Fruit fly (Drosophila melanogaster) whole organism, embryonic: ENCODE measurements around the gene CG13285.

Experiments
- BEAF-32 ChIP-seq: fragments of 200-800 bp; sonication (Bioruptor generic); optimal IDR thresholded peaks from 3 replicates; lab custom pipeline; 2017; ENCODE audit warnings: missing biosample characterization, missing genetic modification characterization, mild to moderate bottlenecking, moderate library complexity, missing genetic modification reagents
- CG12659 ChIP-seq: fragments of 200-800 bp; sonication (Bioruptor generic); optimal IDR thresholded peaks from 3 replicates; lab custom pipeline; 2017; ENCODE audit warnings: mild to moderate bottlenecking, missing biosample characterization, missing genetic modification reagents, missing genetic modification characterization
- CG13287 ChIP-seq: fragments of 200-800 bp; sonication (Bioruptor generic); IDR thresholded peaks from 2 replicates; pipeline ENCODE4 v1.3.6; 2022; ENCODE audit warnings: missing biosample characterization, missing genetic modification characterization; ENCODE audit not compliant: partially characterized antibody
- CG14710 ChIP-seq: fragments of 200-800 bp; sonication (Bioruptor generic); optimal IDR thresholded peaks from 3 replicates; lab custom pipeline; 2019; ENCODE audit warnings: missing biosample characterization, mild to moderate bottlenecking, missing genetic modification characterization, moderate library complexity
- CG16779 ChIP-seq: fragments of 200-800 bp; sonication (Bioruptor generic); IDR thresholded peaks from 2 replicates; pipeline ENCODE4 v1.3.6; 2022; ENCODE audit warnings: missing biosample characterization, missing genetic modification characterization
- CG17385 ChIP-seq: fragments of 200-800 bp; sonication (Bioruptor generic); optimal IDR thresholded peaks from 3 replicates; lab custom pipeline; 2018; ENCODE audit warnings: missing biosample characterization, mild to moderate bottlenecking, missing genetic modification characterization
- CG17829 ChIP-seq: fragments of 200-800 bp; optimal IDR thresholded peaks from 2 replicates; lab custom pipeline; 2019; ENCODE audit warnings: missing biosample characterization, mild to moderate bottlenecking, missing genetic modification characterization, moderate library complexity
- CG2116 ChIP-seq: fragments of 200-800 bp; sonication (Bioruptor generic); optimal IDR thresholded peaks from 3 replicates; lab custom pipeline; 2018; ENCODE audit warnings: missing biosample characterization, mild to moderate bottlenecking, missing genetic modification characterization
- CG3065 ChIP-seq: fragments of 200-800 bp; sonication (Bioruptor generic); optimal IDR thresholded peaks from 2 replicates; lab custom pipeline; 2016; ENCODE audit warnings: missing biosample characterization, missing genetic modification characterization
- CG3995 ChIP-seq: fragments of 200-800 bp; sonication (Bioruptor generic); optimal IDR thresholded peaks from 3 replicates; lab custom pipeline; 2016; ENCODE audit warnings: missing biosample characterization, missing genetic modification characterization
- CG42726 ChIP-seq: fragments of 200-800 bp; sonication (Bioruptor generic); IDR thresholded peaks from 2 replicates; pipeline ENCODE4 v1.3.6; 2022; ENCODE audit warnings: missing biosample characterization, missing genetic modification characterization; ENCODE audit not compliant: partially characterized antibody
- CG5245 ChIP-seq: fragments of 200-800 bp; sonication (Bioruptor generic); optimal IDR thresholded peaks from 3 replicates; lab custom pipeline; 2016; ENCODE audit warnings: missing biosample characterization, missing genetic modification characterization
- CG8290 ChIP-seq, 3 experiments: fragments of 200-800 bp; sonication (Bioruptor generic); optimal IDR thresholded peaks; 2 replicates each; lab custom pipeline; 2016 to 2019; ENCODE audit warnings: missing biosample characterization in 3 of 3, missing genetic modification characterization in 3 of 3, mild to moderate bottlenecking in 2 of 3, moderate library complexity in 1 of 3
- CHES-1-like ChIP-seq: fragments of 200-800 bp; sonication (Bioruptor generic); optimal IDR thresholded peaks from 2 replicates; lab custom pipeline; 2016; ENCODE audit warnings: missing biosample characterization, missing genetic modification characterization
- CoRest ChIP-seq: fragments of 200-800 bp; sonication (Bioruptor generic); optimal IDR thresholded peaks from 3 replicates; lab custom pipeline; 2018; ENCODE audit warnings: missing biosample characterization, mild to moderate bottlenecking, missing genetic modification characterization, moderate library complexity
- D ChIP-seq, 2 experiments: fragments of 200-800 bp in 1 of 2; fragments of >200 bp in 1 of 2; sonication (Bioruptor generic) in 1 of 2; optimal IDR thresholded peaks; 2 replicates in 1 of 2; 3 replicates in 1 of 2; lab custom pipeline; 2017; ENCODE audit warnings: mild to moderate bottlenecking in 1 of 2, missing biosample characterization in 1 of 2, missing genetic modification characterization in 1 of 2, missing genetic modification reagents in 1 of 2
- Dref ChIP-seq: fragments of 200-800 bp; sonication (Bioruptor generic); IDR thresholded peaks from 2 replicates; pipeline ENCODE4 v1.3.6; 2022; ENCODE audit warnings: missing biosample characterization, missing genetic modification characterization
- Elba2 ChIP-seq: fragments of 200-800 bp; sonication (Bioruptor generic); optimal IDR thresholded peaks from 3 replicates; lab custom pipeline; 2016; ENCODE audit warnings: missing biosample characterization, missing genetic modification characterization
- Fer1 ChIP-seq: fragments of 200-800 bp; sonication (Bioruptor generic); optimal IDR thresholded peaks from 2 replicates; lab custom pipeline; 2017; ENCODE audit warnings: missing biosample characterization, mild to moderate bottlenecking, missing genetic modification characterization
- HHEX ChIP-seq: fragments of 200-800 bp; sonication (Bioruptor generic); optimal IDR thresholded peaks from 3 replicates; lab custom pipeline; 2017; ENCODE audit warnings: missing biosample characterization, mild to moderate bottlenecking, missing genetic modification characterization, missing genetic modification reagents
- Hr3 ChIP-seq: fragments of 200-800 bp; sonication (Bioruptor generic); optimal IDR thresholded peaks from 3 replicates; lab custom pipeline; 2016; ENCODE audit warnings: missing biosample characterization, missing genetic modification characterization
- Lhr ChIP-seq: fragments of 200-800 bp; sonication (Bioruptor generic); optimal IDR thresholded peaks from 3 replicates; lab custom pipeline; 2017; ENCODE audit warnings: mild to moderate bottlenecking, missing biosample characterization, missing genetic modification reagents, missing genetic modification characterization
- MBD-R2 ChIP-seq: fragments of 200-800 bp; sonication (Bioruptor generic); IDR thresholded peaks from 2 replicates; pipeline ENCODE4 v1.3.6; 2022; ENCODE audit warnings: missing biosample characterization, missing genetic modification characterization
- MESR4 ChIP-seq: fragments of 200-800 bp; sonication (Bioruptor generic); optimal IDR thresholded peaks from 2 replicates; lab custom pipeline; 2018; ENCODE audit warnings: missing biosample characterization, mild to moderate bottlenecking, missing genetic modification characterization, moderate library complexity
- Med ChIP-seq: fragments of 200-800 bp; sonication (Bioruptor generic); peaks from one replicate; lab custom pipeline; 2016; ENCODE audit warnings: missing biosample characterization, missing genetic modification characterization, mild to moderate bottlenecking, inconsistent platforms, moderate library complexity
- Nf-YC ChIP-seq: fragments of 200-800 bp; optimal IDR thresholded peaks from 3 replicates; lab custom pipeline; 2019; ENCODE audit warnings: missing biosample characterization, mild to moderate bottlenecking, missing genetic modification characterization, moderate library complexity
- Oli ChIP-seq: fragments of 200-800 bp; sonication (Bioruptor generic); optimal IDR thresholded peaks from 2 replicates; lab custom pipeline; 2018; ENCODE audit warnings: missing biosample characterization, mild to moderate bottlenecking, missing genetic modification characterization, moderate library complexity
- Sin3A ChIP-seq: fragments of >200 bp; optimal IDR thresholded peaks from 2 replicates; lab custom pipeline; 2018
- YL-1 ChIP-seq: fragments of 200-800 bp; sonication (Bioruptor generic); optimal IDR thresholded peaks from 3 replicates; lab custom pipeline; 2017; ENCODE audit warnings: missing biosample characterization, mild to moderate bottlenecking, missing genetic modification characterization
- amos ChIP-seq: fragments of 200-800 bp; sonication (Bioruptor generic); IDR thresholded peaks from 2 replicates; pipeline ENCODE4 v1.3.6; 2022; ENCODE audit warnings: missing biosample characterization, missing genetic modification characterization; ENCODE audit not compliant: partially characterized antibody
- aop ChIP-seq: fragments of 200-800 bp; sonication (Bioruptor generic); IDR thresholded peaks from 2 replicates; pipeline ENCODE4 v1.3.6; 2022; ENCODE audit warnings: missing biosample characterization, missing genetic modification characterization
- chinmo ChIP-seq: fragments of 200-800 bp; sonication (Bioruptor generic); IDR thresholded peaks from 4 replicates; pipeline ENCODE4 v1.3.6; 2022; ENCODE audit warnings: missing biosample characterization, missing genetic modification characterization; ENCODE audit not compliant: partially characterized antibody
- crp ChIP-seq, 2 experiments: fragments of 200-800 bp; sonication (Bioruptor generic); optimal IDR thresholded peaks; 2 replicates in 1 of 2; 3 replicates in 1 of 2; lab custom pipeline; 2017; ENCODE audit warnings: missing biosample characterization in 2 of 2, missing genetic modification characterization in 2 of 2, mild to moderate bottlenecking in 1 of 2, moderate library complexity in 1 of 2
- dm ChIP-seq: fragments of 200-800 bp; sonication (Bioruptor generic); optimal IDR thresholded peaks from 3 replicates; lab custom pipeline; 2016; ENCODE audit warnings: missing biosample characterization, missing genetic modification characterization
- knrl ChIP-seq: fragments of 200-800 bp; sonication (Bioruptor generic); IDR thresholded peaks from 3 replicates; pipeline ENCODE4 v1.3.6; 2022; ENCODE audit warnings: missing biosample characterization, missing genetic modification characterization; ENCODE audit not compliant: partially characterized antibody
- nerfin-1 ChIP-seq: fragments of 200-800 bp; sonication (Bioruptor generic); optimal IDR thresholded peaks from 3 replicates; lab custom pipeline; 2019; ENCODE audit warnings: missing biosample characterization, mild to moderate bottlenecking, missing genetic modification characterization, moderate library complexity
- nerfin-2 ChIP-seq: fragments of 200-800 bp; sonication (Bioruptor generic); IDR thresholded peaks from 2 replicates; pipeline ENCODE4 v1.3.6; 2022; ENCODE audit warnings: missing biosample characterization, missing genetic modification characterization; ENCODE audit not compliant: partially characterized antibody
- nmo ChIP-seq: fragments of 200-800 bp; sonication (Bioruptor generic); optimal IDR thresholded peaks from 2 replicates; lab custom pipeline; 2018; ENCODE audit warnings: missing biosample characterization, mild to moderate bottlenecking, missing genetic modification characterization, moderate library complexity
- nom ChIP-seq: fragments of 200-800 bp; sonication (Bioruptor generic); optimal IDR thresholded peaks from 2 replicates; lab custom pipeline; 2017; ENCODE audit warnings: missing biosample characterization, missing genetic modification characterization, mild to moderate bottlenecking, moderate library complexity, missing genetic modification reagents
- phol ChIP-seq: fragments of 200-800 bp; sonication (Bioruptor generic); optimal IDR thresholded peaks from 3 replicates; lab custom pipeline; 2018; ENCODE audit warnings: missing biosample characterization, mild to moderate bottlenecking, missing genetic modification characterization, moderate library complexity
- stwl ChIP-seq: fragments of 200-800 bp; sonication (Bioruptor generic); optimal IDR thresholded peaks from 3 replicates; lab custom pipeline; 2018; ENCODE audit warnings: missing biosample characterization, mild to moderate bottlenecking, missing genetic modification characterization, moderate library complexity
- trem ChIP-seq: fragments of 200-800 bp; optimal IDR thresholded peaks from 3 replicates; lab custom pipeline; 2019; ENCODE audit warnings: missing biosample characterization, mild to moderate bottlenecking, missing genetic modification characterization, moderate library complexity
- zen2 ChIP-seq: fragments of 200-800 bp; sonication (Bioruptor generic); IDR thresholded peaks from 3 replicates; pipeline ENCODE4 v1.3.6; 2022; ENCODE audit warnings: missing biosample characterization, missing genetic modification characterization; ENCODE audit not compliant: partially characterized antibody

CG13285 gene

dm6 chr3L:5565051-5565688 lies 29.6 kb upstream of the CG13285 start, which contains the start of gene bc10 (continued):
- TF ChIP-seq Dref: peak; percentile 88
- peak; percentile 93 for TF ChIP-seq amos
- peak; percentile 86 for TF ChIP-seq knrl
- peak; percentile 25 for TF ChIP-seq phol (tag; lab: Kevin White, UChicago)
- peak; percentile 77 for TF ChIP-seq nerfin-2 (GFP tag; lab: Robert Waterston, UW)
- peak; percentile 47; the same call in 1 of the 4 replicates for TF ChIP-seq chinmo
- peak; percentile 56 for TF ChIP-seq stwl (tag; lab: Kevin White, UChicago)
- TF ChIP-seq CG3065 (GFP tag; lab: Kevin White, UChicago): no peak
- peak; percentile 73 for TF ChIP-seq CG3995 (GFP tag; lab: Kevin White, UChicago)
- peak; percentile 64 for TF ChIP-seq CG12659 (GFP tag; lab: Kevin White, UChicago)
- TF ChIP-seq Fer1 (GFP tag; lab: Kevin White, UChicago): peak; percentile 12

- peak; percentile 1 for TF ChIP-seq Nf-YC (tag; lab: Kevin White, UChicago)
- TF ChIP-seq Sin3A: peak; percentile 53
- peak; percentile 6 for TF ChIP-seq CHES-1-like (GFP tag; lab: Kevin White, UChicago)
- TF ChIP-seq nom: peak; percentile 25
- no peak for TF ChIP-seq CG5245
- TF ChIP-seq CG2116 (GFP tag; lab: Kevin White, UChicago): peak; percentile 10
- TF ChIP-seq nerfin-1 (tag; lab: Kevin White, UChicago): peak; percentile 26
- no peak for TF ChIP-seq Oli (tag; lab: Kevin White, UChicago)
- TF ChIP-seq crp (GFP tag; optimal IDR thresholded peaks at IDR 0.05; lab: Kevin White, UChicago): peak; percentile 95 to 100
- TF ChIP-seq zen2 (GFP tag; lab: Robert Waterston, UW): peak; percentile 22; the same call in 1 of the 3 replicates
- no peak for TF ChIP-seq Hr3 (GFP tag; lab: Kevin White, UChicago)
- TF ChIP-seq CG17829 (tag; lab: Kevin White, UChicago): peak; percentile 12
- peak; percentile 52; the same call in 1 of the 2 replicates for TF ChIP-seq amos
- TF ChIP-seq CG16779 (GFP tag; lab: Robert Waterston, UW): no peak
- TF ChIP-seq Elba2: peak; percentile 35
- TF ChIP-seq trem (tag; lab: Kevin White, UChicago): peak; percentile 44
- peak; percentile 62 for TF ChIP-seq Med
- TF ChIP-seq D (optimal IDR thresholded peaks at IDR 0.05; lab: Kevin White, UChicago): peak; percentile 75
- no peak for TF ChIP-seq D (GFP tag; optimal IDR thresholded peaks at IDR 0.05; lab: Kevin White, UChicago)
- 0 out of 2 replicates have a peak, but pooled peaks have one; percentile 30 for TF ChIP-seq CG42726 (GFP tag; lab: Robert Waterston, UW)
- peak; percentile 24 for TF ChIP-seq CG14710 (tag; lab: Kevin White, UChicago)
- peak; percentile 36 for TF ChIP-seq YL-1 (GFP tag; lab: Kevin White, UChicago)
- peak; percentile 96 for TF ChIP-seq MBD-R2 (GFP tag; lab: Robert Waterston, UW)
- TF ChIP-seq MESR4: peak; percentile 55
- no peak for TF ChIP-seq HHEX (GFP tag; lab: Kevin White, UChicago)
- TF ChIP-seq CG17385 (GFP tag; lab: Kevin White, UChicago): no peak
- TF ChIP-seq BEAF-32 (GFP tag; lab: Kevin White, UChicago): peak; percentile 47
- no peak for TF ChIP-seq CoRest (tag; lab: Kevin White, UChicago)
- no peak for TF ChIP-seq CG8290 (GFP tag; optimal IDR thresholded peaks at IDR 0.05; lab: Kevin White, UChicago)
- TF ChIP-seq CG8290 (tag; optimal IDR thresholded peaks at IDR 0.05; lab: Kevin White, UChicago): peak in 1 of 2 experiments; percentile 63
- peak; percentile 62; the same call in 1 of the 2 replicates for TF ChIP-seq CG13287 (GFP tag; lab: Robert Waterston, UW)
- no peak for TF ChIP-seq aop (GFP tag; lab: Robert Waterston, UW)
- TF ChIP-seq Lhr (GFP tag; lab: Kevin White, UChicago): peak; percentile 43
- TF ChIP-seq dm: peak; percentile 19
- peak; percentile 38 for TF ChIP-seq nmo
These were observed 28.0 kb upstream of the CG13285 start, which contains the start of the genes ScsbetaG and Sras for dm6 chr3L:5563309-5564182. ScsbetaG (minus strand) TSS chr3L:5563691. Sras (plus strand) TSS chr3L:5563774.
